Fruit fly (Drosophila melanogaster) whole organism, embryonic: ENCODE results near the gene aru.

Experiments used
- Antp ChIP-seq: fragments of 200-800 bp; sonication (Bioruptor generic); optimal IDR thresholded peaks from 3 replicates; lab custom pipeline; 2016; ENCODE audit warnings: missing biosample characterization, missing genetic modification characterization
- Atf6 ChIP-seq: fragments of 200-800 bp; sonication (Bioruptor generic); IDR thresholded peaks from 2 replicates; pipeline ENCODE4 v1.3.6; 2022; ENCODE audit warnings: missing biosample characterization, missing genetic modification characterization
- BEAF-32 ChIP-seq: fragments of 200-800 bp; sonication (Bioruptor generic); optimal IDR thresholded peaks from 3 replicates; lab custom pipeline; 2017; ENCODE audit warnings: missing biosample characterization, missing genetic modification characterization, mild to moderate bottlenecking, moderate library complexity, missing genetic modification reagents
- Blimp-1 ChIP-seq: fragments of 200-800 bp; sonication (Bioruptor generic); optimal IDR thresholded peaks from 3 replicates; lab custom pipeline; 2018; ENCODE audit warnings: missing biosample characterization, missing genetic modification characterization, mild to moderate bottlenecking, moderate library complexity, missing genetic modification reagents
- CG12659 ChIP-seq: fragments of 200-800 bp; sonication (Bioruptor generic); optimal IDR thresholded peaks from 3 replicates; lab custom pipeline; 2017; ENCODE audit warnings: mild to moderate bottlenecking, missing biosample characterization, missing genetic modification reagents, missing genetic modification characterization
- CG14860 ChIP-seq: fragments of 200-800 bp; sonication (Bioruptor generic); IDR thresholded peaks from 3 replicates; pipeline ENCODE4 v1.3.6; 2022; ENCODE audit warnings: missing biosample characterization, missing genetic modification characterization; ENCODE audit not compliant: partially characterized antibody
- CG15011 ChIP-seq: fragments of 200-800 bp; sonication (Bioruptor generic); optimal IDR thresholded peaks from 3 replicates; lab custom pipeline; 2018; ENCODE audit warnings: missing biosample characterization, mild to moderate bottlenecking, missing genetic modification characterization
- CG1832 ChIP-seq: fragments of 200-800 bp; sonication (Bioruptor generic); optimal IDR thresholded peaks from 2 replicates; lab custom pipeline; 2017; ENCODE audit warnings: missing biosample characterization, mild to moderate bottlenecking, missing genetic modification characterization, inconsistent platforms
- CG18599 ChIP-seq: fragments of 200-800 bp; sonication (Bioruptor generic); optimal IDR thresholded peaks from 3 replicates; lab custom pipeline; 2017; ENCODE audit warnings: missing biosample characterization, missing genetic modification characterization, mild to moderate bottlenecking, moderate library complexity, missing genetic modification reagents
- CG2202 ChIP-seq: fragments of 200-800 bp; sonication (Bioruptor generic); optimal IDR thresholded peaks from 2 replicates; lab custom pipeline; 2018; ENCODE audit warnings: missing biosample characterization, mild to moderate bottlenecking, missing genetic modification characterization
- CG3163 ChIP-seq: fragments of 200-800 bp; sonication (Bioruptor generic); optimal IDR thresholded peaks from 3 replicates; lab custom pipeline; 2016; ENCODE audit warnings: missing biosample characterization, missing genetic modification characterization
- CG32772 ChIP-seq: fragments of 200-800 bp; sonication (Bioruptor generic); IDR thresholded peaks from 2 replicates; pipeline ENCODE4 v1.3.6; 2022; ENCODE audit warnings: missing biosample characterization, missing genetic modification characterization
- CG4360 ChIP-seq: fragments of 200-800 bp; sonication (Bioruptor generic); IDR thresholded peaks from 2 replicates; pipeline ENCODE4 v1.3.6; 2022; ENCODE audit warnings: missing biosample characterization, missing genetic modification characterization
- CTCF ChIP-seq: fragments of 200-800 bp; sonication (Bioruptor generic); optimal IDR thresholded peaks from 2 replicates; lab custom pipeline; 2017; ENCODE audit warnings: missing biosample characterization, mild to moderate bottlenecking, missing genetic modification characterization, moderate library complexity
- Deaf1 ChIP-seq: fragments of 200-800 bp; optimal IDR thresholded peaks from 3 replicates; lab custom pipeline; 2019; ENCODE audit warnings: missing biosample characterization, mild to moderate bottlenecking, missing genetic modification characterization, moderate library complexity
- Dp ChIP-seq: fragments of 200-800 bp; sonication (Bioruptor generic); optimal IDR thresholded peaks from 2 replicates; lab custom pipeline; 2018; ENCODE audit warnings: missing biosample characterization, mild to moderate bottlenecking, missing genetic modification characterization, moderate library complexity
- E2f1 ChIP-seq: fragments of 200-800 bp; sonication (Bioruptor generic); IDR thresholded peaks from 2 replicates; pipeline ENCODE4 v1.3.6; 2022; ENCODE audit warnings: missing biosample characterization, missing genetic modification characterization
- Elba2 ChIP-seq: fragments of 200-800 bp; sonication (Bioruptor generic); optimal IDR thresholded peaks from 3 replicates; lab custom pipeline; 2016; ENCODE audit warnings: missing biosample characterization, missing genetic modification characterization
- Fer1 ChIP-seq: fragments of 200-800 bp; sonication (Bioruptor generic); optimal IDR thresholded peaks from 2 replicates; lab custom pipeline; 2017; ENCODE audit warnings: missing biosample characterization, mild to moderate bottlenecking, missing genetic modification characterization
- HmgZ ChIP-seq: fragments of 200-800 bp; sonication (Bioruptor generic); optimal IDR thresholded peaks from 2 replicates; lab custom pipeline; 2018; ENCODE audit warnings: missing biosample characterization, mild to moderate bottlenecking, missing genetic modification characterization
- Hmx ChIP-seq: fragments of 200-800 bp; sonication (Bioruptor generic); optimal IDR thresholded peaks from 2 replicates; lab custom pipeline; 2016; ENCODE audit warnings: missing biosample characterization, missing genetic modification characterization
- NC2β ChIP-seq: fragments of 200-800 bp; sonication (Bioruptor generic); optimal IDR thresholded peaks from 2 replicates; lab custom pipeline; 2016; ENCODE audit warnings: missing biosample characterization, missing genetic modification characterization
- ara ChIP-seq: fragments of 200-800 bp; sonication (Bioruptor generic); IDR thresholded peaks from 2 replicates; pipeline ENCODE4 v1.3.6; 2022; ENCODE audit warnings: missing biosample characterization, missing genetic modification characterization
- ash1 ChIP-seq: fragments of 200-800 bp; sonication (Bioruptor generic); optimal IDR thresholded peaks from 2 replicates; lab custom pipeline; 2018; ENCODE audit warnings: missing biosample characterization, mild to moderate bottlenecking, missing genetic modification characterization
- ato ChIP-seq: fragments of 200-800 bp; sonication (Bioruptor generic); IDR thresholded peaks from 2 replicates; pipeline ENCODE4 v1.3.6; 2022; ENCODE audit warnings: missing biosample characterization, missing genetic modification characterization; ENCODE audit not compliant: partially characterized antibody
- bigmax ChIP-seq: fragments of 200-800 bp; sonication (Bioruptor generic); optimal IDR thresholded peaks from 2 replicates; lab custom pipeline; 2018; ENCODE audit warnings: missing biosample characterization, mild to moderate bottlenecking, missing genetic modification characterization
- dpn ChIP-seq, 2 experiments: fragments of 200-800 bp; sonication (Bioruptor generic); optimal IDR thresholded peaks; 3 replicates each; lab custom pipeline; 2016; ENCODE audit warnings: missing biosample characterization in 2 of 2, missing genetic modification characterization in 2 of 2
- ewg ChIP-seq: fragments of 200-800 bp; sonication (Bioruptor generic); optimal IDR thresholded peaks from 3 replicates; lab custom pipeline; 2017; ENCODE audit warnings: mild to moderate bottlenecking, missing biosample characterization, missing genetic modification reagents, missing genetic modification characterization
- fru ChIP-seq: fragments of >200 bp; optimal IDR thresholded peaks from 2 replicates; lab custom pipeline; 2017
- ftz-f1 ChIP-seq: fragments of 200-800 bp; sonication (Bioruptor generic); optimal IDR thresholded peaks from 2 replicates; lab custom pipeline; 2016; ENCODE audit warnings: missing biosample characterization, missing genetic modification characterization
- hth ChIP-seq: fragments of >200 bp; optimal IDR thresholded peaks from 2 replicates; lab custom pipeline; 2017; ENCODE audit warnings: inconsistent platforms
- jing ChIP-seq: fragments of 200-800 bp; sonication (Bioruptor generic); optimal IDR thresholded peaks from 2 replicates; lab custom pipeline; 2018; ENCODE audit warnings: missing biosample characterization, mild to moderate bottlenecking, missing genetic modification characterization
- lab ChIP-seq: fragments of 200-800 bp; sonication (Bioruptor generic); optimal IDR thresholded peaks from 3 replicates; lab custom pipeline; 2017; ENCODE audit warnings: missing biosample characterization, missing genetic modification characterization, mild to moderate bottlenecking, moderate library complexity, missing genetic modification reagents
- lola ChIP-seq, 3 experiments: fragments of >200 bp in 2 of 3; fragments of 200-800 bp in 1 of 3; sonication (Bioruptor generic) in 1 of 3; optimal IDR thresholded peaks; 2 replicates each; lab custom pipeline; 2017 to 2019; ENCODE audit warnings: missing biosample characterization in 3 of 3, missing genetic modification characterization in 3 of 3, mild to moderate bottlenecking in 1 of 3, moderate library complexity in 1 of 3
- mirr ChIP-seq: fragments of 200-800 bp; sonication (Bioruptor generic); optimal IDR thresholded peaks from 3 replicates; lab custom pipeline; 2018; ENCODE audit warnings: missing biosample characterization, mild to moderate bottlenecking, missing genetic modification characterization
- odd ChIP-seq: fragments of 200-800 bp; sonication (Bioruptor generic); optimal IDR thresholded peaks from 2 replicates; lab custom pipeline; 2017; ENCODE audit warnings: missing biosample characterization, mild to moderate bottlenecking, missing genetic modification characterization
- pfk ChIP-seq: fragments of 200-800 bp; sonication (Bioruptor generic); optimal IDR thresholded peaks from 2 replicates; lab custom pipeline; 2018; ENCODE audit warnings: missing biosample characterization, mild to moderate bottlenecking, missing genetic modification characterization, moderate library complexity
- ranshi ChIP-seq: fragments of 200-800 bp; sonication (Bioruptor generic); IDR thresholded peaks from 2 replicates; pipeline ENCODE4 v1.3.6; 2022; ENCODE audit warnings: missing biosample characterization, missing genetic modification characterization
- row ChIP-seq: fragments of 200-800 bp; sonication (Bioruptor generic); IDR thresholded peaks from 3 replicates; pipeline ENCODE4 v1.3.6; 2022; ENCODE audit warnings: missing biosample characterization, missing genetic modification characterization
- salm ChIP-seq: fragments of 200-800 bp; sonication (Bioruptor generic); optimal IDR thresholded peaks from 2 replicates; lab custom pipeline; 2018; ENCODE audit warnings: missing biosample characterization, mild to moderate bottlenecking, missing genetic modification characterization
- sisA ChIP-seq: fragments of 200-800 bp; sonication (Bioruptor generic); IDR thresholded peaks from 2 replicates; pipeline ENCODE4 v1.3.6; 2022; ENCODE audit warnings: missing biosample characterization, missing genetic modification characterization
- sna ChIP-seq: fragments of 200-800 bp; sonication (Bioruptor generic); IDR thresholded peaks from 2 replicates; pipeline ENCODE4 v1.3.6; 2022; ENCODE audit warnings: missing biosample characterization, missing genetic modification characterization; ENCODE audit not compliant: partially characterized antibody
- stc ChIP-seq: fragments of 200-800 bp; sonication (Bioruptor generic); IDR thresholded peaks from 2 replicates; pipeline ENCODE4 v1.3.6; 2022; ENCODE audit warnings: missing biosample characterization, missing genetic modification characterization
- sug ChIP-seq: fragments of 200-800 bp; optimal IDR thresholded peaks from 2 replicates; lab custom pipeline; 2019; ENCODE audit warnings: missing biosample characterization, mild to moderate bottlenecking, missing genetic modification characterization, moderate library complexity
- tgo ChIP-seq: fragments of 200-800 bp; sonication (Bioruptor generic); IDR thresholded peaks from 3 replicates; pipeline ENCODE4 v1.3.6; 2022; ENCODE audit warnings: missing biosample characterization, missing genetic modification characterization
- tna ChIP-seq: fragments of 200-800 bp; sonication (Bioruptor generic); IDR thresholded peaks from 2 replicates; pipeline ENCODE4 v1.3.6; 2022; ENCODE audit warnings: missing biosample characterization, missing genetic modification characterization; ENCODE audit not compliant: partially characterized antibody
- unpg ChIP-seq: fragments of 200-800 bp; sonication (Bioruptor generic); optimal IDR thresholded peaks from 3 replicates; lab custom pipeline; 2018; ENCODE audit warnings: missing biosample characterization, mild to moderate bottlenecking, missing genetic modification characterization, moderate library complexity
- zen ChIP-seq: fragments of 200-800 bp; sonication (Bioruptor generic); optimal IDR thresholded peaks from 3 replicates; lab custom pipeline; 2018; ENCODE audit warnings: missing biosample characterization, mild to moderate bottlenecking, missing genetic modification characterization, moderate library complexity
- zen2 ChIP-seq: fragments of 200-800 bp; sonication (Bioruptor generic); IDR thresholded peaks from 3 replicates; pipeline ENCODE4 v1.3.6; 2022; ENCODE audit warnings: missing biosample characterization, missing genetic modification characterization; ENCODE audit not compliant: partially characterized antibody

The aru gene

DNA sequence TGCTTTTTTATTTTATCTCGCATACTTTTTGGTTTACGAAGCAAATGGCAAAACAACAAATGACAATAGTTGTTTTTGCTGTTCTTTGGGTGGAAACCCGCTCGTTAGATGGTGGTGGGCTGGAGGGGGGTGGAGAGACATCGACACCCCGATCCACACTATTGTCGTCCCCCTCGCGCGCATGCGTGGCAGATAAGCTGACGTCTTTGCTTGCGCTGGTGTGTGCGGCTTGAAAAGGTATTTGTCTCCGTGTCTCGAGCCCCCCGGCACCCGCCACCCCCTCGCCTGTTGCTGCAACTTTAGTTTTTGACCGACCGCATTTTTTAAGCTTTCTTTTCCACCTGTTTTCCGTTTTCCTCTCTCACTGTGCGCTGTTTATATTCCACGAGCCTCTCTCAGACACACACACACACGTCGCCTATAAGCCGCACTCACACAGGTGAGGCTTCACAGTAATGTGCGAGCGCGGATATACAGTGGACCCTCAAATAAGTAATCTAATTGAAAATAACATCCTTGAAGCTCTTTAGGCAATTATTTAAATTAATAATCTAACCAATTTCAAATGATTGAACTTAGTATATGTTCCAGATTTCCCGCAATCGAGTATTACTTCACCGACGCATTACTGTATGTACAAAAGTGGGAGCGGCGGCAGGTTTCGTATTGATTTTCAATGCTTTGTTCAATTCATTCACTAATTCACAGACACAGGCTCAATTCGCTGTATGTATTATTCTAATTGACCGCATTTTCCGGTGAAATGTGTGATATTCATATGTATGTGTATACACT, 1.0 kb downstream of the aru start (continued):
- peak; percentile 87 for TF ChIP-seq Hmx
- peak; percentile 90 to 93 for TF ChIP-seq dpn (GFP tag; optimal IDR thresholded peaks at IDR 0.05; lab: Kevin White, UChicago)
- TF ChIP-seq CG3163, result peak; percentile 73
- peak; percentile 95 for TF ChIP-seq row (GFP tag; lab: Robert Waterston, UW)
- peak; percentile 95 for TF ChIP-seq tgo (GFP tag; lab: Robert Waterston, UW)
- peak; percentile 81 for TF ChIP-seq salm (tag; lab: Kevin White, UChicago)
- TF ChIP-seq Blimp-1 (GFP tag; lab: Kevin White, UChicago), result peak; percentile 86
- TF ChIP-seq odd (GFP tag; lab: Kevin White, UChicago), result peak; percentile 78
- TF ChIP-seq CG1832 (GFP tag; lab: Kevin White, UChicago), result peak; percentile 81
- TF ChIP-seq pfk, result no peak
- peak; percentile 94 for TF ChIP-seq CG12659 (GFP tag; lab: Kevin White, UChicago)
- TF ChIP-seq CG4360 (GFP tag; lab: Robert Waterston, UW), result peak; percentile 64
- TF ChIP-seq zen (tag; lab: Kevin White, UChicago), result peak; percentile 89
- TF ChIP-seq Atf6 (GFP tag; lab: Robert Waterston, UW), result peak; percentile 92
- peak; percentile 26 for TF ChIP-seq bigmax
- TF ChIP-seq ash1, result peak; percentile 6
- TF ChIP-seq stc, result peak; percentile 92
- TF ChIP-seq CG2202 (tag; lab: Kevin White, UChicago), result peak; percentile 79
- TF ChIP-seq ara, result peak; percentile 95
- peak; percentile 83 for TF ChIP-seq Antp (GFP tag; lab: Kevin White, UChicago)
- TF ChIP-seq ato, result no peak
- TF ChIP-seq sug (tag; lab: Kevin White, UChicago), result peak; percentile 89
- TF ChIP-seq lab (GFP tag; lab: Kevin White, UChicago), result peak; percentile 95
- TF ChIP-seq sna (GFP tag; lab: Robert Waterston, UW), result no peak
- no peak for TF ChIP-seq CG14860 (GFP tag; lab: Robert Waterston, UW)
- peak; percentile 94 for TF ChIP-seq unpg (GFP tag; lab: Kevin White, UChicago)
- TF ChIP-seq hth, result no peak
- TF ChIP-seq CG18599 (GFP tag; lab: Kevin White, UChicago), result peak; percentile 93
- TF ChIP-seq zen2 (GFP tag; lab: Robert Waterston, UW), result no peak
- TF ChIP-seq tna, result peak; percentile 41; the same call in 1 of the 2 replicates
- no peak for TF ChIP-seq Dp (GFP tag; lab: Kevin White, UChicago)
- peak; percentile 86 for TF ChIP-seq jing (GFP tag; lab: Kevin White, UChicago)
- TF ChIP-seq CG32772 (GFP tag; lab: Robert Waterston, UW), result peak; percentile 92
- peak; percentile 29 for TF ChIP-seq CTCF (GFP tag; lab: Kevin White, UChicago)
- peak in 1 of 3 experiments; percentile 87 for TF ChIP-seq lola (GFP tag; optimal IDR thresholded peaks at IDR 0.05; lab: Kevin White, UChicago)
- peak; percentile 57 for TF ChIP-seq Deaf1 (tag; lab: Kevin White, UChicago)
- TF ChIP-seq ftz-f1, result no peak
- no peak for TF ChIP-seq fru (lab: Kevin White, UChicago)
- peak; percentile 71 for TF ChIP-seq ewg (GFP tag; lab: Kevin White, UChicago)
- TF ChIP-seq mirr (GFP tag; lab: Kevin White, UChicago), result peak; percentile 91
- TF ChIP-seq BEAF-32 (GFP tag; lab: Kevin White, UChicago), result no peak
- peak; percentile 94 for TF ChIP-seq ranshi (GFP tag; lab: Robert Waterston, UW)
- TF ChIP-seq NC2β (GFP tag; lab: Kevin White, UChicago), result peak; percentile 75
- TF ChIP-seq E2f1, result peak; percentile 96
- peak; percentile 91 for TF ChIP-seq Elba2
- TF ChIP-seq Fer1 (GFP tag; lab: Kevin White, UChicago), result peak; percentile 92
- TF ChIP-seq CG15011 (GFP tag; lab: Kevin White, UChicago), result peak; percentile 81
- TF ChIP-seq HmgZ (tag; lab: Kevin White, UChicago), result peak; percentile 94
- peak; percentile 95 for TF ChIP-seq sisA
